Worm (Caenorhabditis elegans): Measurements from ENCODE around the gene F44E7.3.

The F44E7.3 gene

DNA sequence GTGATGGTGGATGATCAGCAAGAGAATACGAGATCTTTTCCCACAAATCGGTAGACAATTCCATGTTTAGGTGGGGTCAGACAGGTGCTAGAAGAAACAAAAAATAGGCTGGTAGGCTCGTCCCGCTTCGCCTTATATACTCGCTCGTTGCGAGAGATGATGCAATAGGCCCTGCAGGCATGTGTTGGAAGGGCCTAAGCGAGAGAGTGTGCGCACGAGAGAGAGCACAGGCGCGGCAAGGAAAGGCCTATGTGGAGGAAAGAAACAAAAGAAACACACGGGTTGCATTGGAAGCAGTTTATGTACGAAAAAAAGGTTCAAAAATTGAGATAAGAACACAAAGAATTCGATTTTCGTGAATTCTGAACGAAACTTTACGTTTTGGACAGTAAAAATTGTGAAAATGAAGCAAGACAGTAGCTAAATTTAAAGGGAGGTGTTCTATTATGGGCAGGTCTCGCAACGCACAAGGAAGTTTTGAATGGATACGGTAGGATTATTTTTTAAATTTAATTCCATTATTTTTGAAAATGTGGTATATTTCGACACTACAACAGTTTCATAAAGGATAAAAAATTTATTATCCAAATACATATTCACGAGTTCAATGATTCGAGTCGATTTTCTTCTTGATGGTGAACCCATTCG, 9.1 kb downstream of the F44E7.3 start, which contains the start of gene F44E7.5 (continued):
- TF ChIP-seq ztf-6 (GFP tag; IDR thresholded peaks at IDR 0.05) (no peak), efl-1 (GFP tag; optimal IDR thresholded peaks at IDR 0.05) (no peak), lin-40 (tag; optimal IDR thresholded peaks at IDR 0.05) (peak; percentile 51), gei-17 (GFP tag; optimal IDR thresholded peaks at IDR 0.05) (peak; percentile 60), xnd-1 (tag; optimal IDR thresholded peaks at IDR 0.05) (no peak), attf-5 (GFP tag; optimal IDR thresholded peaks at IDR 0.05) (peak; percentile 61), sdz-38 (tag; optimal IDR thresholded peaks at IDR 0.05) (no peak), C17E4.6 (GFP tag; IDR thresholded peaks at IDR 0.05) (no peak), cebp-1 (GFP tag; IDR thresholded peaks at IDR 0.05) (no peak; the same call in 1 of the 2 replicates), cebp-1 (tag; optimal IDR thresholded peaks at IDR 0.05) (peak; percentile 69)

DNA sequence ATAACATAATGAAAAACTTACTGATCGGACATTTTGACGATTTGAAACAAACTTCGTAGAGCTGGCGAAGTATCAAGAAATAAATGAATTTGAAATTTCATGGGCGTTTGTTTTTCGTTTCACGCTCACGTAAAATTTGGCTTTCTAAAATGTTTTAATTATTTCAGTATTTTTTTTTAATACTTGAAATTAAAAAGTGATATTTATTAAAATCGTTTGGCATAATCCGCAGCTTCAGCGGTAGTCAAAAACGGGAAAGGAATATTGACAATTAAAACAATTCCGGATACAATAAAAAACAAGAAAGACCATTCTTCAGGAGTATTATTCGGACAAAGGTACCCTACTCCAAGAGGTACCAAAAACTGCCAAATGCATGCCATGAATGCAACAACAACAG, 10.9 kb downstream of the F44E7.3 start, which contains the start of gene fbxa-183:
TSS of gene fbxa-183 (minus strand) at position 101 of the 400 bp plus-strand sequence.
- TF ChIP-seq rcor-1 (GFP tag; IDR thresholded peaks at IDR 0.05) (no peak), dpl-1 (GFP tag; optimal IDR thresholded peaks at IDR 0.05) (no peak)

DNA sequence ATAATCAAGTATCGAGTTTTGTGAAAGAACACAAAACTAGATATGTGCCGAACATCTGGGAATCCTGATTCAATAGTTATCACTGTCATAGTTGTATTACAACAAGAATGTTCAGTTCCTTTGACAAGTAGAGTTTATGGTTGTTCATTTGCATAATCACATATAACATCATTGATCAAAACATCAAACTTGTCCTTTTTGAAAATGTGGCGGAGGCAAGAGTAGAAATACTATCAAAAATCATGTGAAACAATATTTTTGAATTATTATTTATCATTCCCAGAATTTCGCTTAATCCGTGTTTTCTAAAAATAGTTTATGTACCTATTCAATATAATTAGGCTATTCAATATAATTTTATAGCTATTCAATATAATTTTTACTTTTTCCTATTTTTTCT, 13.6 kb downstream of the F44E7.3 start, which contains the start of gene F44E7.7:
TSS of gene F44E7.7 (minus strand) at position 101 of the 400 bp plus-strand sequence.
- TF ChIP-seq tbp1 (GFP tag; optimal IDR thresholded peaks at IDR 0.05) = no peak
- no peak for TF ChIP-seq D2030.7 (GFP tag; IDR thresholded peaks at IDR 0.05)
- TF ChIP-seq ama-1 (optimal IDR thresholded peaks at IDR 0.05) = no peak
- no peak for TF ChIP-seq ama-1 (GFP tag; optimal IDR thresholded peaks at IDR 0.05)
- TF ChIP-seq sea-2 (GFP tag; IDR thresholded peaks at IDR 0.05) = no peak
- no peak for TF ChIP-seq nhr-90 (tag; optimal IDR thresholded peaks at IDR 0.05)

DNA sequence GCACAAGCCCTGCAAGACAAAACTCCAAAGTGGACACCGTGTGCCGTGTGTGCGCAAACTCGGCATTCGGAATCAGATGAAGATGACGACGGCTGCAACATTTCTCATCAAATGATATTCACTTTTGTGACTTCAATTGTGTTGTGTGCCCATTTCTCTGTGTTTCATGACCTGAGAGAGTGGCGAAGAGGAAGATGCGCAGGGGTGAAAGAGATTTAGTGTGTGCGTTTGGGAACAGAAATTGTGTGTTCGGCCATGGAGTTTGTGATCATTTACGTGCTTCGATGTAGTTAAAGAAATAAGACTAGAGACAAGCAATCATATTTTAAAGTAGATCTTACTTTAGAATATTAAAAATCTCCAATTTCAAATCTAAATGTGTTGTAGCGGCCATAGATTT, 16.9 kb downstream of the F44E7.3 start:
- TF ChIP-seq lir-1 (GFP tag; conservative IDR thresholded peaks at IDR 0.05) (no peak), attf-5 (GFP tag; optimal IDR thresholded peaks at IDR 0.05) (no peak), B0336.3 (GFP tag; IDR thresholded peaks at IDR 0.05) (no peak), hmg-1.2 (GFP tag; IDR thresholded peaks at IDR 0.05) (peak; percentile 26; the same call in 1 of the 2 replicates), dpff-1 (tag; optimal IDR thresholded peaks at IDR 0.05) (no peak), nfyb-1 (GFP tag; IDR thresholded peaks at IDR 0.05) (0 out of 2 replicates have a peak, but pooled peaks have one; percentile 41), B0035.1 (tag; optimal IDR thresholded peaks at IDR 0.05) (no peak), nhr-80 (tag; optimal IDR thresholded peaks at IDR 0.05) (peak; percentile 33), ztf-6 (GFP tag; IDR thresholded peaks at IDR 0.05) (no peak), dox-1 (GFP tag; IDR thresholded peaks at IDR 0.05) (peak; percentile 35; the same call in 1 of the 2 replicates), ztf-28 (GFP tag; IDR thresholded peaks at IDR 0.05) (no peak), Y79H2A.3 (GFP tag; conservative IDR thresholded peaks at IDR 0.05) (no peak)

DNA sequence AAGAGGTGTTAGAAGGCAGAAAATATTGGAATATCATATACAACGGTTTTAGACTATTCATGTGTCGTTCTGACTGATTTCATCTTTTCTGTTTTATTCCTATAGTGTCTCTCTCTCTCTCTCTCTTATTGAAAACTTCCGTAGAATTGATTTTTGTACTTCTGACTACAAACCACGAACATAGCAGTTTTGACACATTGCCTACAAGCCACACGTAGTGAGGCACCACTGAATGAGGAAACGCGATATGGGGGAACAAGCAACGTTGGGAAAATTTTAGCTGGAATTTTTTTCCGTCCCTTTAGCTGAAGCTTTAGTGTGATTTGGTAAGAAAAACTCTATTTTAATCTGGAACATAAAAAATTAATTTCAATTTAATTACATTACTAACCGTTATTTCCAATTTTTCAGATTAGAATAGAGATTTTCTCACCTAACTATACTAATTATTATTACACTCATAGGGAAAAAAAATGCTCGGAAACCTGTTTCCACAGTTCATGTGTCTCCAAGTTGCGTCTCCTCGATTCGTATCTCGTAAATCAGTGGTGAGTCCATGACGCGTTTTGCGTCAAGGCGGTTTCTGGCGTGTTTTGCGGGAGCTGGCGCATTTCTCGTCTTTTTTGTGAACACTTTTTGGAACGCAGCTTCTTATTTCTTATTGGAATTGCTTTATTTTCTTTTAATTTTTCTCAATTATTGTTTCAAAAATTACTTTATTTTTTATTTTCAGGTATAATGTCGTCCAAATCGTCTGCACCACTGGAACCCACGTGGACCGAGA, 18.9 kb downstream of the F44E7.3 start, which contains the start of the genes nhr-142 and F44E7.9:
TSS of gene nhr-142 (minus strand) at position 57 of the 784 bp plus-strand sequence.
TSS of gene F44E7.9 (plus strand) at position 734 of the 784 bp plus-strand sequence.
- TF ChIP-seq ztf-25 (GFP tag; IDR thresholded peaks at IDR 0.05) (0 out of 2 replicates have a peak, but pooled peaks have one; percentile 9), attf-3 (GFP tag; conservative IDR thresholded peaks at IDR 0.05) (peak; percentile 71), F57C9.4 (tag; optimal IDR thresholded peaks at IDR 0.05) (no peak), ztf-28 (GFP tag; IDR thresholded peaks at IDR 0.05) (0 out of 2 replicates have a peak, but pooled peaks have one; percentile 39), zim-3 (tag; optimal IDR thresholded peaks at IDR 0.05) (no peak), dpl-1 (GFP tag; optimal IDR thresholded peaks at IDR 0.05) (peak; percentile 50), cebp-1 (GFP tag; IDR thresholded peaks at IDR 0.05) (peak; percentile 54; the same call in 1 of the 2 replicates), cebp-1 (tag; optimal IDR thresholded peaks at IDR 0.05) (peak; percentile 84), attf-5 (GFP tag; optimal IDR thresholded peaks at IDR 0.05) (peak; percentile 86), nhr-80 (tag; optimal IDR thresholded peaks at IDR 0.05) (peak; percentile 73), somi-1 (GFP tag; optimal IDR thresholded peaks at IDR 0.05) (peak; percentile 59), F55B11.4 (tag; optimal IDR thresholded peaks at IDR 0.05; ENCODE audit: borderline replicate concordance, insufficient read depth) (no peak), chd-7 (tag; optimal IDR thresholded peaks at IDR 0.05) (peak; percentile 22), D2030.7 (GFP tag; IDR thresholded peaks at IDR 0.05) (peak; percentile 76), ceh-79 (tag; optimal IDR thresholded peaks at IDR 0.05) (no peak), nfya-1 (tag; optimal IDR thresholded peaks at IDR 0.05; ENCODE audit: borderline replicate concordance, insufficient read depth) (no peak), Y56A3A.18 (GFP tag; IDR thresholded peaks at IDR 0.05) (no peak), K11D2.4 (GFP tag; IDR thresholded peaks at IDR 0.05) (peak; percentile 70), nhr-120 (GFP tag; IDR thresholded peaks at IDR 0.05) (no peak)
